Worm (Caenorhabditis elegans): ENCODE data around the gene dhs-25.

Gene dhs-25

ce11 chrX:1536138-1536537, 49.8 kb downstream of the dhs-25 start, which contains the start of gene K06A9.2 (continued):
- no peak for TF ChIP-seq ztf-11 (tag; optimal IDR thresholded peaks at IDR 0.05)
- no peak for TF ChIP-seq vab-15 (tag; optimal IDR thresholded peaks at IDR 0.05)
- TF ChIP-seq sup-37 (GFP tag; optimal IDR thresholded peaks at IDR 0.05) = no peak
- TF ChIP-seq fkh-8 (tag; optimal IDR thresholded peaks at IDR 0.05) = no peak
- no peak for TF ChIP-seq ceh-63 (GFP tag; optimal IDR thresholded peaks at IDR 0.05)
- TF ChIP-seq dpl-1 (GFP tag; optimal IDR thresholded peaks at IDR 0.05) = no peak
- TF ChIP-seq nhr-84 (tag; optimal IDR thresholded peaks at IDR 0.05) = no peak
- TF ChIP-seq lin-35 (GFP tag; optimal IDR thresholded peaks at IDR 0.05) = no peak
- TF ChIP-seq nhr-90 (tag; optimal IDR thresholded peaks at IDR 0.05; ENCODE audit: poor library complexity) = no peak
- no peak for TF ChIP-seq lin-13 (GFP tag; optimal IDR thresholded peaks at IDR 0.05)
- TF ChIP-seq nhr-12 (tag; optimal IDR thresholded peaks at IDR 0.05) = no peak
- TF ChIP-seq xbp-1 (tag; optimal IDR thresholded peaks at IDR 0.05) = no peak
- peak; percentile 14 for TF ChIP-seq swsn-7 (tag; optimal IDR thresholded peaks at IDR 0.05)
- TF ChIP-seq fkh-10 (GFP tag; optimal IDR thresholded peaks at IDR 0.05) = no peak
- no peak for TF ChIP-seq unc-62 (GFP tag; optimal IDR thresholded peaks at IDR 0.05)
- peak; percentile 84 for TF ChIP-seq nhr-71 (tag; optimal IDR thresholded peaks at IDR 0.05)
- peak; percentile 61 for TF ChIP-seq tbx-2 (tag; optimal IDR thresholded peaks at IDR 0.05)
- peak; percentile 67 for TF ChIP-seq skn-1 (tag; optimal IDR thresholded peaks at IDR 0.05)
- peak; percentile 47 to 48 for TF ChIP-seq lsy-2 (tag; optimal IDR thresholded peaks at IDR 0.05)
- no peak for TF ChIP-seq unc-98 (GFP tag; IDR thresholded peaks at IDR 0.05)
- TF ChIP-seq blmp-1 (tag; optimal IDR thresholded peaks at IDR 0.05) = no peak
- TF ChIP-seq lin-14 (GFP tag; optimal IDR thresholded peaks at IDR 0.05) = peak; percentile 76
- TF ChIP-seq mab-9 (GFP tag; IDR thresholded peaks at IDR 0.05) = no peak
- no peak for TF ChIP-seq C34B4.2 (tag; optimal IDR thresholded peaks at IDR 0.05)
- TF ChIP-seq mef-2 (tag; optimal IDR thresholded peaks at IDR 0.05) = no peak
- peak in 1 of 2 experiments; percentile 3 for TF ChIP-seq efl-1 (optimal IDR thresholded peaks at IDR 0.05)
- TF ChIP-seq efl-1 (GFP tag; optimal IDR thresholded peaks at IDR 0.05 in 1 of 2) = no peak
- no peak for TF ChIP-seq hlh-17 (GFP tag; optimal IDR thresholded peaks at IDR 0.05; ENCODE audit: borderline replicate concordance)
- no peak for TF ChIP-seq egl-13 (tag; optimal IDR thresholded peaks at IDR 0.05)
- no peak for TF ChIP-seq lir-3 (tag; optimal IDR thresholded peaks at IDR 0.05; ENCODE audit: poor library complexity)
- peak; percentile 11 for TF ChIP-seq dsc-1 (tag; optimal IDR thresholded peaks at IDR 0.05)
- TF ChIP-seq nhr-47 (tag; optimal IDR thresholded peaks at IDR 0.05) = no peak
- TF ChIP-seq Y116A8C.19 (tag; optimal IDR thresholded peaks at IDR 0.05; ENCODE audit: borderline replicate concordance) = no peak
- TF ChIP-seq unc-130 (tag; optimal IDR thresholded peaks at IDR 0.05) = peak; percentile 30
- no peak for TF ChIP-seq nhr-76 (tag; optimal IDR thresholded peaks at IDR 0.05)
- TF ChIP-seq C16A3.4 (tag; optimal IDR thresholded peaks at IDR 0.05) = no peak
- TF ChIP-seq sptf-1 (tag; optimal IDR thresholded peaks at IDR 0.05) = no peak
- TF ChIP-seq snu-23 (GFP tag; optimal IDR thresholded peaks at IDR 0.05) = peak; percentile 58
- peak; percentile 46 for TF ChIP-seq nhr-11 (tag; optimal IDR thresholded peaks at IDR 0.05)
- TF ChIP-seq pag-3 (tag; optimal IDR thresholded peaks at IDR 0.05; ENCODE audit: borderline replicate concordance, insufficient read depth) = no peak
- no peak for TF ChIP-seq aha-1 (tag; optimal IDR thresholded peaks at IDR 0.05)
- TF ChIP-seq nhr-77 (tag; optimal IDR thresholded peaks at IDR 0.05) = peak; percentile 41
- TF ChIP-seq mdl-1 (tag; optimal IDR thresholded peaks at IDR 0.05) = peak in 1 of 2 experiments; percentile 39
- no peak for TF ChIP-seq lin-15B (tag; optimal IDR thresholded peaks at IDR 0.05)
- TF ChIP-seq tlp-1 (tag; optimal IDR thresholded peaks at IDR 0.05) = no peak
- TF ChIP-seq isw-1 (GFP tag; IDR thresholded peaks at IDR 0.05) = no peak
- TF ChIP-seq alr-1 (tag; optimal IDR thresholded peaks at IDR 0.05; ENCODE audit: borderline replicate concordance) = no peak
